Worm (Caenorhabditis elegans): Measurements from ENCODE around the gene lido-8.

lido-8 gene

DNA sequence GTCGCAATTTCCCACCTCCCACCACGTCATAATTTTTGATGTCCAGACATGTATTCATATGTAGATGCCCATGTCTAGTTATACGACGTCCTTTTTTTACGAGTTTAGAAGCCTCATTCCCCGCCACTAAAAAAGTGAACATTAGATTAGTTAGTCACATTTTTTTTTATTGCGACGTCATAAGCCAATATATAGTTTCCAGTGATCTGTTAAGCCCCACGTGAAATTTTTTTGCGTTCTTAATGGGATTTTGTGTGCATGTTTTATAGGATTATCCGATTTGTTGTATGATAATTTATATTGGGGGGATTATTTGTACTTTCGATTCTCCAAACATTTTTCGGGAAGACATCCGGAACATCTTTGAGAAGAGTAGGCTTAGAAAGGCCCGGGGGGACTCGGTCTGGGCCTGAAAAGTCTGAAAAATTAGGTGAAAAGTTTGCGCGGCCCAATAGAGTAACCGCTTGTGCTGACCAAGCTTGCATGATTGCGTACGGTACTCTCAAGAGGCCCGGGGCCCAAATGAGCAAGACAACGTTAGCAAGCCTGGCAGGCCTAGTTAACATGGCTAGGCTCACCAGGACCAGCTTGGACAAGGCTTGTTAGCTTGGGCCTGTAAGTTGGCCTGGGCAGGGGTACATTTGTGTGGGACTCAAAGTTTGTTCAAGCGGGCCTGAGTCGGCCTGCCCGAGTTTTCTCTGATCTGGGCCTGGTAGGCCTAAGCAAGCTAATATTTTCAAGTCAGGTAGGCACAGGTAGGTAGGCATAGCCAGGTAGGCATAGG is 31.4 kb upstream of the lido-8 start:
- TF ChIP-seq odd-2 (tag; optimal IDR thresholded peaks at IDR 0.05) (no peak), elt-2 (tag; optimal IDR thresholded peaks at IDR 0.05) (no peak), C08G9.2 (tag; optimal IDR thresholded peaks at IDR 0.05) (no peak), pha-2 (tag; optimal IDR thresholded peaks at IDR 0.05) (no peak), npax-4 (tag; optimal IDR thresholded peaks at IDR 0.05) (no peak), nfya-1 (tag; optimal IDR thresholded peaks at IDR 0.05) (no peak), T23F11.4 (GFP tag; optimal IDR thresholded peaks at IDR 0.05) (no peak), fax-1 (tag; optimal IDR thresholded peaks at IDR 0.05) (no peak), syd-9 (tag; optimal IDR thresholded peaks at IDR 0.05) (no peak), Y22D7AL.16 (tag; optimal IDR thresholded peaks at IDR 0.05) (no peak), ceh-6 (GFP tag; optimal IDR thresholded peaks at IDR 0.05) (no peak), hlh-30 (tag; optimal IDR thresholded peaks at IDR 0.05; ENCODE audit: insufficient read depth) (no peak), lim-6 (tag; optimal IDR thresholded peaks at IDR 0.05) (no peak)

DNA sequence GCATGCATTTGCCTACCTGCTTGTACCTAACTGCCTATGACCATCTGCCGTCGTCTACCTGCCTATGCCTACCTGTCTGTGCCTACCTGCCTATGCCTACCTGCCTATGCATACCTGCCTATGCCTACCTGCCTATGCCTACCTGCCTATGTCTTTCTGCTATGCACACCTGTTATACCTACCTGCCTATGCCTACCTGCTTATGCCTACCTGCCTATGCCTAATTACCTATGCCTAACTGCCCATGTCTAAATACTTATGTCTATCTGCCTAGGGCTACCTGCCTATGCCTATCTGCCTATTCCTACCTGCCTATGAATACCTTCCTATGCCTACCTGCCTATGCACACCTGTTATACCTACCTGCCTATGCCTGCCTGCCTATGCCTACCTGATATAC is 30.5 kb upstream of the lido-8 start:
- TF ChIP-seq pax-1 (tag; optimal IDR thresholded peaks at IDR 0.05) (no peak), nfya-1 (tag; optimal IDR thresholded peaks at IDR 0.05) (no peak), unc-42 (tag; optimal IDR thresholded peaks at IDR 0.05) (peak; percentile 1)

DNA sequence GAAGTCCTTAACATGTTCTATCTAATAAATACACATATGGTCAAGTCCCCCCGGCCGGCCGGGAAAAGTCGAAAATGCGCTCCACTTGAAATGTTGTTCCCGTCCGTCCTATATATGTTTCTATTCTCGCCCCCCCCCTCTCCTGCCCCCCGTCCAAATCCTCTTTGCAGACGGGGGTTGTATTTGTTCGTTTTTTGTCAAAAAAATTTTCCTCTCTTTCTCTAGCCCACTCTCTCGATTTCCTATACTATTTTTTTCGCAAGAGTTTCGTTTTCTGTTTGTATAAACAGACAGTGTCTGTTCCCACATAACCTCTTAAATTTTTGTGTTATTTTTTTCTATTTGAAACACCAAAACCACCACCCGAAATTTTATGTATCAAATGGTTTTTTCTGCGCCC is 29.8 kb upstream of the lido-8 start:
- TF ChIP-seq ceh-30 (tag; optimal IDR thresholded peaks at IDR 0.05) (no peak), pros-1 (tag; optimal IDR thresholded peaks at IDR 0.05) (no peak), sox-2 (GFP tag; IDR thresholded peaks at IDR 0.05) (no peak), dmd-4 (tag; optimal IDR thresholded peaks at IDR 0.05; ENCODE audit: borderline replicate concordance) (no peak), tbx-7 (tag; optimal IDR thresholded peaks at IDR 0.05) (no peak), fkh-10 (GFP tag; optimal IDR thresholded peaks at IDR 0.05) (no peak), dve-1 (tag; optimal IDR thresholded peaks at IDR 0.05) (no peak), rnt-1 (tag; optimal IDR thresholded peaks at IDR 0.05) (no peak), ceh-14 (tag; optimal IDR thresholded peaks at IDR 0.05) (no peak), ttx-3 (tag; optimal IDR thresholded peaks at IDR 0.05) (no peak), F13H6.1 (tag; optimal IDR thresholded peaks at IDR 0.05) (no peak), nfya-1 (tag; optimal IDR thresholded peaks at IDR 0.05) (no peak)

DNA sequence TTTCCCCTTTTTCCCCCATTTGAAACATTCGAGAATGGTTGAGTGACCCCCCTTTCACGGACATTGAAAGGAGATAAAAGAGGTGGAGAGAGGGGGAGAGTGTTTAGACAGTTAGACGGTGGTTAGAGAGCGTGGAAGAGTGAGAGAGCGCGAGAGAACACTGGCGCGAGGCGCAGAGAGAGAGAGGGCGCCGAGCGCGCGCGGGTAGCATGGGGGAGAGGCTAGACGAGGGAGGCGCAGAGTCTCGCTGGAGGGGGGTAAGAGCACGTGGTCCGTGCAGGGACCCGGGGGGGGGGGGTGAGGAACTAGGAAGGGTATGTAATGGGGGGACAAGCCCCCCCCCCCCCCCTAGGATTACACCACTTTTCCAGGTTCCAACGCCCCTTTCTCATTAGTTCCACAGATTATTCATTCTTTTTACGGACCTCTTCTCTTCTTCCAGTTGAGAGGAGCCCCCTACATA is 22.9 kb upstream of the lido-8 start:
- peak; percentile 31 for TF ChIP-seq unc-86 (tag; optimal IDR thresholded peaks at IDR 0.05)
- TF ChIP-seq ceh-18 (tag; optimal IDR thresholded peaks at IDR 0.05), result peak; percentile 23
- TF ChIP-seq ztf-16 (tag; optimal IDR thresholded peaks at IDR 0.05), result peak; percentile 18
- peak; percentile 78 for TF ChIP-seq nfya-1 (tag; optimal IDR thresholded peaks at IDR 0.05)
- no peak for TF ChIP-seq nhr-11 (tag; optimal IDR thresholded peaks at IDR 0.05)
- peak; percentile 42 for TF ChIP-seq sox-4 (tag; optimal IDR thresholded peaks at IDR 0.05)
- peak; percentile 87 for TF ChIP-seq pros-1 (tag; optimal IDR thresholded peaks at IDR 0.05)
- TF ChIP-seq zip-5 (tag; optimal IDR thresholded peaks at IDR 0.05), result no peak
- no peak for TF ChIP-seq K02D7.2 (tag; optimal IDR thresholded peaks at IDR 0.05)
- TF ChIP-seq dve-1 (tag; optimal IDR thresholded peaks at IDR 0.05), result peak; percentile 69
- TF ChIP-seq ceh-19 (GFP tag; optimal IDR thresholded peaks at IDR 0.05), result peak; percentile 12
- TF ChIP-seq rnt-1 (tag; optimal IDR thresholded peaks at IDR 0.05), result no peak
- no peak for TF ChIP-seq fax-1 (tag; optimal IDR thresholded peaks at IDR 0.05)
- TF ChIP-seq hlh-8 (tag; optimal IDR thresholded peaks at IDR 0.05), result no peak
- TF ChIP-seq ceh-24 (tag; optimal IDR thresholded peaks at IDR 0.05), result no peak
- TF ChIP-seq F13H6.1 (tag; optimal IDR thresholded peaks at IDR 0.05), result peak; percentile 39
- peak; percentile 70 for TF ChIP-seq hlh-30 (tag; optimal IDR thresholded peaks at IDR 0.05; ENCODE audit: insufficient read depth)
- no peak for TF ChIP-seq madf-2 (tag; optimal IDR thresholded peaks at IDR 0.05)
- no peak for TF ChIP-seq gmeb-2 (tag; optimal IDR thresholded peaks at IDR 0.05)
- TF ChIP-seq unc-3 (GFP tag; conservative IDR thresholded peaks at IDR 0.05), result 0 out of 2 replicates have a peak, but pooled peaks have one; percentile 4
- TF ChIP-seq unc-3 (tag; optimal IDR thresholded peaks at IDR 0.05), result no peak
- peak; percentile 31 for TF ChIP-seq ceh-22 (tag; optimal IDR thresholded peaks at IDR 0.05)
- TF ChIP-seq pax-1 (tag; optimal IDR thresholded peaks at IDR 0.05), result peak; percentile 40
- no peak for TF ChIP-seq npax-4 (tag; optimal IDR thresholded peaks at IDR 0.05)
- peak; percentile 38 for TF ChIP-seq ttx-3 (tag; optimal IDR thresholded peaks at IDR 0.05)
- peak; percentile 65 for TF ChIP-seq unc-55 (GFP tag; optimal IDR thresholded peaks at IDR 0.05)
- no peak for TF ChIP-seq nhr-232 (tag; optimal IDR thresholded peaks at IDR 0.05)
- TF ChIP-seq K09A11.1 (tag; optimal IDR thresholded peaks at IDR 0.05; ENCODE audit: insufficient read depth), result no peak
- peak; percentile 42 for TF ChIP-seq pat-9 (tag; optimal IDR thresholded peaks at IDR 0.05)
- no peak; the same call in 1 of the 2 replicates for TF ChIP-seq sox-2 (GFP tag; IDR thresholded peaks at IDR 0.05)

Measured in whole organism, late embryonic.